Worm (Caenorhabditis elegans) whole organism, mixed stage, embryonic: ENCODE results near the gene M153.3.

Source experiments
- blmp-1 ChIP-seq: fragments of 150-350 bp; optimal IDR thresholded peaks from 2 replicates; lab custom pipeline; 2014; ENCODE audit warnings: missing biosample characterization, missing genetic modification characterization
- ceh-39 ChIP-seq: fragments of 150-350 bp; optimal IDR thresholded peaks from 2 replicates; lab custom pipeline; 2014; ENCODE audit warnings: missing biosample characterization, missing genetic modification characterization
- ceh-43 ChIP-seq: fragments of 200-800 bp; sonication (Bioruptor generic); optimal IDR thresholded peaks from 2 replicates; lab custom pipeline; 2018; ENCODE audit warnings: mild to moderate bottlenecking, missing genetic modification characterization, moderate library complexity, missing compliant biosample characterization
- ces-1 ChIP-seq: fragments of 150-350 bp; optimal IDR thresholded peaks from 2 replicates; lab custom pipeline; 2014; ENCODE audit warnings: missing biosample characterization, missing genetic modification reagents, missing genetic modification characterization
- drap-1 ChIP-seq: fragments of 200-800 bp; sonication (Bioruptor generic); optimal IDR thresholded peaks from 3 replicates; lab custom pipeline; 2018; ENCODE audit warnings: mild to moderate bottlenecking, missing genetic modification characterization, missing compliant biosample characterization
- elt-1 ChIP-seq: sonication (generic microtip); optimal IDR thresholded peaks from 2 replicates; lab custom pipeline; 2017; ENCODE audit warnings: missing genetic modification characterization, mild to moderate bottlenecking, missing compliant biosample characterization, antibody characterized with exemption, moderate library complexity, borderline replicate concordance; ENCODE audit not compliant: insufficient read depth
- elt-3 ChIP-seq: fragments of 150-350 bp; optimal IDR thresholded peaks from 2 replicates; lab custom pipeline; 2014; ENCODE audit warnings: missing biosample characterization, missing genetic modification characterization
- lsy-2 ChIP-seq: fragments of 150-350 bp; optimal IDR thresholded peaks from 2 replicates; lab custom pipeline; 2014; ENCODE audit warnings: missing biosample characterization, missing genetic modification characterization
- mls-2 ChIP-seq: sonication (generic microtip); optimal IDR thresholded peaks from 2 replicates; lab custom pipeline; 2016; ENCODE audit warnings: mild to moderate bottlenecking, missing genetic modification characterization, moderate library complexity, missing compliant biosample characterization
- nhr-12 ChIP-seq: fragments of 150-350 bp; optimal IDR thresholded peaks from 2 replicates; lab custom pipeline; 2014; ENCODE audit warnings: missing biosample characterization, missing genetic modification characterization
- snpc-4 ChIP-seq: fragments of 150-350 bp; optimal IDR thresholded peaks from 2 replicates; lab custom pipeline; 2014; ENCODE audit warnings: missing biosample characterization, missing genetic modification characterization
- sptf-1 ChIP-seq: sonication (generic microtip); optimal IDR thresholded peaks from 2 replicates; lab custom pipeline; 2017; ENCODE audit warnings: mild to moderate bottlenecking, missing genetic modification characterization, moderate library complexity, missing compliant biosample characterization
- unc-120 ChIP-seq: sonication (generic microtip); optimal IDR thresholded peaks from 2 replicates; lab custom pipeline; 2017; ENCODE audit warnings: missing genetic modification characterization, missing compliant biosample characterization; ENCODE audit not compliant: poor library complexity, severe bottlenecking
- unc-62 ChIP-seq: fragments of 150-350 bp; optimal IDR thresholded peaks from 2 replicates; lab custom pipeline; 2014; ENCODE audit warnings: missing biosample characterization, missing genetic modification reagents, missing genetic modification characterization

ce11 chrX:12162659-12163058 lies 20.0 kb downstream of the M153.3 start:
- TF ChIP-seq ces-1 (GFP tag; lab: Kevin White, UChicago): no peak
- no peak for TF ChIP-seq drap-1 (GFP tag; lab: Kevin White, UChicago)
- TF ChIP-seq lsy-2 (tag; lab: Kevin White, UChicago): no peak
- no peak for TF ChIP-seq snpc-4 (tag; lab: Kevin White, UChicago)
- TF ChIP-seq elt-3 (tag; lab: Kevin White, UChicago): no peak
- no peak for TF ChIP-seq blmp-1 (tag; lab: Kevin White, UChicago)
- no peak for TF ChIP-seq mls-2
- no peak for TF ChIP-seq unc-62 (GFP tag; lab: Kevin White, UChicago)
- TF ChIP-seq unc-120 (tag; lab: Kevin White, UChicago): no peak
- TF ChIP-seq sptf-1 (tag; lab: Kevin White, UChicago): no peak
- TF ChIP-seq ceh-43 (GFP tag; lab: Kevin White, UChicago): no peak
- TF ChIP-seq nhr-12 (tag; lab: Kevin White, UChicago): no peak
- no peak for TF ChIP-seq ceh-39 (tag; lab: Kevin White, UChicago)
- TF ChIP-seq elt-1 (tag; lab: Kevin White, UChicago): no peak
